Worm (Caenorhabditis elegans) whole organism, L1 larva: ENCODE measurements around the gene T24C12.3.

Experiments used
- C16A3.4 ChIP-seq: fragments of 150-350 bp; optimal IDR thresholded peaks from 2 replicates; lab custom pipeline; 2014; ENCODE audit warnings: missing biosample characterization, missing genetic modification characterization
- Y116A8C.19 ChIP-seq: sonication (generic microtip); optimal IDR thresholded peaks from 2 replicates; lab custom pipeline; 2016; ENCODE audit warnings: missing compliant biosample characterization, missing genetic modification characterization, borderline replicate concordance
- blmp-1 ChIP-seq: fragments of 150-350 bp; optimal IDR thresholded peaks from 2 replicates; lab custom pipeline; 2014; ENCODE audit warnings: missing biosample characterization, missing genetic modification characterization
- ces-1 ChIP-seq: fragments of 150-350 bp; optimal IDR thresholded peaks from 2 replicates; lab custom pipeline; 2014; ENCODE audit warnings: missing biosample characterization, missing genetic modification reagents, missing genetic modification characterization
- efl-1 ChIP-seq, 4 experiments: fragments of 150-350 bp; optimal IDR thresholded peaks in 3 of 4; peaks in 1 of 4; 1 replicate in 1 of 4; 2 replicates in 3 of 4; lab custom pipeline; 2014; ENCODE audit warnings: missing biosample characterization in 2 of 4, missing genetic modification characterization in 2 of 4, missing genetic modification reagents in 2 of 4
- egl-13 ChIP-seq: sonication (generic microtip); optimal IDR thresholded peaks from 2 replicates; lab custom pipeline; 2016; ENCODE audit warnings: missing genotype, missing genetic modification reagents, missing genetic modification characterization, missing compliant biosample characterization
- egl-27 ChIP-seq, 2 experiments: fragments of 150-350 bp in 1 of 2; sonication (generic microtip); optimal IDR thresholded peaks; 3 replicates each; lab custom pipeline; 2017 to 2018; ENCODE audit warnings: missing biosample characterization in 2 of 2, missing genetic modification characterization in 2 of 2, missing genetic modification reagents in 2 of 2
- elt-2 ChIP-seq: sonication (generic microtip); optimal IDR thresholded peaks from 2 replicates; lab custom pipeline; 2016; ENCODE audit warnings: missing genetic modification characterization, mild to moderate bottlenecking, inconsistent platforms, missing compliant biosample characterization, missing genetic modification reagents
- elt-3 ChIP-seq, 6 experiments: fragments of 150-350 bp in 1 of 6; sonication (generic microtip); optimal IDR thresholded peaks; 2 replicates each; lab custom pipeline; 2017 to 2018; ENCODE audit warnings: missing biosample characterization in 6 of 6, missing genetic modification characterization in 6 of 6, inconsistent platforms in 1 of 6
- fkh-4 ChIP-seq: sonication (generic microtip); optimal IDR thresholded peaks from 2 replicates; lab custom pipeline; 2016; ENCODE audit warnings: missing compliant biosample characterization, missing genetic modification characterization, borderline replicate concordance
- irx-1 ChIP-seq: sonication (generic microtip); optimal IDR thresholded peaks from 2 replicates; lab custom pipeline; 2016; ENCODE audit warnings: missing genetic modification characterization, missing compliant biosample characterization
- nhr-11 ChIP-seq: fragments of 150-350 bp; optimal IDR thresholded peaks from 2 replicates; lab custom pipeline; 2014; ENCODE audit warnings: missing biosample characterization, missing genetic modification characterization
- nhr-19 ChIP-seq: fragments of 200-800 bp; sonication (Bioruptor generic); conservative IDR thresholded peaks from 2 replicates; pipeline ENCODE4 v1.3.6; 2022; ENCODE audit warnings: missing genetic modification characterization, missing compliant biosample characterization
- nhr-20 ChIP-seq: sonication (generic microtip); optimal IDR thresholded peaks from 2 replicates; lab custom pipeline; 2016; ENCODE audit warnings: mild to moderate bottlenecking, missing genetic modification characterization, missing compliant biosample characterization
- nhr-71 ChIP-seq: sonication (generic microtip); optimal IDR thresholded peaks from 2 replicates; lab custom pipeline; 2016; ENCODE audit warnings: mild to moderate bottlenecking, missing genetic modification characterization, moderate library complexity, missing compliant biosample characterization
- nhr-76 ChIP-seq: sonication (generic microtip); optimal IDR thresholded peaks from 2 replicates; lab custom pipeline; 2017; ENCODE audit warnings: missing biosample characterization, missing genetic modification characterization
- nhr-77 ChIP-seq: fragments of 150-350 bp; optimal IDR thresholded peaks from 2 replicates; lab custom pipeline; 2014; ENCODE audit warnings: missing biosample characterization, missing genetic modification characterization
- nhr-85 ChIP-seq: sonication (generic microtip); peaks from one replicate; lab custom pipeline; 2016; ENCODE audit warnings: missing genetic modification characterization, inconsistent platforms, missing compliant biosample characterization
- pag-3 ChIP-seq: sonication (generic microtip); optimal IDR thresholded peaks from 2 replicates; lab custom pipeline; 2017; ENCODE audit warnings: missing genetic modification characterization, mild to moderate bottlenecking, missing compliant biosample characterization, antibody characterized with exemption, borderline replicate concordance; ENCODE audit not compliant: insufficient read depth
- pax-3 ChIP-seq: fragments of 200-800 bp; sonication (Bioruptor generic); optimal IDR thresholded peaks from 2 replicates; lab custom pipeline; 2018; ENCODE audit warnings: mild to moderate bottlenecking, missing genetic modification characterization, moderate library complexity, missing compliant biosample characterization
- snpc-4 ChIP-seq: fragments of 150-350 bp; optimal IDR thresholded peaks from 2 replicates; lab custom pipeline; 2014; ENCODE audit warnings: missing biosample characterization, missing genetic modification characterization
- sup-37 ChIP-seq: fragments of 200-800 bp; sonication (Bioruptor generic); optimal IDR thresholded peaks from 2 replicates; lab custom pipeline; 2018; ENCODE audit warnings: mild to moderate bottlenecking, missing genetic modification characterization, missing compliant biosample characterization
- tlp-1 ChIP-seq: fragments of 150-350 bp; optimal IDR thresholded peaks from 2 replicates; lab custom pipeline; 2014; ENCODE audit warnings: missing biosample characterization, missing genetic modification characterization
- unc-30 ChIP-seq: sonication (generic microtip); optimal IDR thresholded peaks from 2 replicates; lab custom pipeline; 2017; ENCODE audit warnings: missing biosample characterization, missing genetic modification characterization
- unc-62 ChIP-seq: fragments of 150-350 bp; optimal IDR thresholded peaks from 2 replicates; lab custom pipeline; 2014; ENCODE audit warnings: missing biosample characterization, missing genetic modification reagents, missing genetic modification characterization
- unc-86 ChIP-seq: sonication (generic microtip); optimal IDR thresholded peaks from 2 replicates; lab custom pipeline; 2016; ENCODE audit warnings: missing genetic modification characterization, missing compliant biosample characterization
- unc-98 ChIP-seq: fragments of 200-800 bp; sonication (Bioruptor generic); IDR thresholded peaks from 2 replicates; pipeline ENCODE4 v1.3.6; 2022; ENCODE audit warnings: missing genetic modification characterization, missing compliant biosample characterization
- zag-1 ChIP-seq: fragments of 150-350 bp; optimal IDR thresholded peaks from 2 replicates; lab custom pipeline; 2014; ENCODE audit warnings: missing biosample characterization, missing genetic modification characterization
- ztf-11 ChIP-seq, 2 experiments: sonication (generic microtip); optimal IDR thresholded peaks; 2 replicates each; lab custom pipeline; 2016 to 2017; ENCODE audit warnings: missing genetic modification characterization in 2 of 2, missing biosample characterization in 1 of 2, missing compliant biosample characterization in 1 of 2

Gene T24C12.3

DNA sequence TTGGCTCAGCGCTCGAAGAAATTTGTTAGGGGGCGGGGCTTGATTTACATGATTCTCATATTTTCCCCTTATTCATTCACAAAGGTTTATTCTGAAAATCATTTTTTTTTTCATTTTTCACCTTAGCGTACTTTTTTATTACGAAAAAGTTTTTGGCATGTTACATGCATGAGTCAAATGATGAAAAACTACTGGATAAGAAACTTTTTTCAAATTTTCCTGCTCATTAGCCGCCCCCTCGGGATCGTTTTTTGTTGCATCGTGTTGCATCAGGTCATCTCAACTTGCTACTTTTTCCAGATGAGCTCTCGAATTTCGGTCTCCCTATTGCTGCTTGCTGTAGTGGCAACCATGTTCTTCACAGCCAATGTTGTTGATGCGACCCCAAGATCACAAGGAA is 40.6 kb downstream of the T24C12.3 start, which contains the start of gene pdf-2:
Gene pdf-2 (plus strand): TSS at position 301 of the 400 bp plus-strand sequence.
- TF ChIP-seq pax-3 (tag; lab: Kevin White, UChicago) (no peak), unc-98 (GFP tag; lab: Robert Waterston, UW) (no peak), nhr-76 (tag; lab: Kevin White, UChicago) (no peak), blmp-1 (no peak), tlp-1 (tag; lab: Kevin White, UChicago) (no peak), fkh-4 (tag; lab: Kevin White, UChicago) (no peak), Y116A8C.19 (tag; lab: Kevin White, UChicago) (no peak), egl-27 (tag; optimal IDR thresholded peaks at IDR 0.05; lab: Kevin White, UChicago) (no peak), nhr-71 (tag; lab: Kevin White, UChicago) (no peak), unc-86 (no peak)

DNA sequence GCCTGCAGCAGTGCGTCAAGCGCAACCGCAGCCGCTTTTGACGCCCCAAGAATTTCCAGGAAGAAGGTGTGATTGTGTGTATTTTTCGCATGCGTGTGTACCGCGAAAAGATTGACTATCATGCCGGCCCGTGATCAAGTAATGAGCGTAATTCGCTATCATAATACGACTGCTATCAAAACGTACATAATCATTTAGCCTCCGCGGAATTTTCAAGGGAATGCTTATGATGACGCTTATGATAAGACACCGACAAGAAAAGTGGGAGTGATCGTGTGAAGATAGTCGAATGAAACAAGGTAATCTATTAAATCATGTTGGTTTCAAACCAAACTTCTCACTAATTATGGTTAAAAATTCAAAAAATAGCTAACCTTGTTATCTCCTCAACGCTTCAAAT is 45.8 kb downstream of the T24C12.3 start:
- no peak for TF ChIP-seq snpc-4 (tag; lab: Kevin White, UChicago)
- TF ChIP-seq nhr-19 (GFP tag; lab: Robert Waterston, UW), result no peak
- TF ChIP-seq nhr-85 (tag; lab: Kevin White, UChicago), result peak; percentile 36
- TF ChIP-seq elt-3 (tag; optimal IDR thresholded peaks at IDR 0.05; lab: Kevin White, UChicago), result peak in 1 of 6 experiments; percentile 50
- peak; percentile 78 for TF ChIP-seq elt-2 (tag; lab: Kevin White, UChicago)
- TF ChIP-seq nhr-77 (tag; lab: Kevin White, UChicago), result no peak
- TF ChIP-seq ztf-11 (tag; optimal IDR thresholded peaks at IDR 0.05; lab: Kevin White, UChicago), result no peak

DNA sequence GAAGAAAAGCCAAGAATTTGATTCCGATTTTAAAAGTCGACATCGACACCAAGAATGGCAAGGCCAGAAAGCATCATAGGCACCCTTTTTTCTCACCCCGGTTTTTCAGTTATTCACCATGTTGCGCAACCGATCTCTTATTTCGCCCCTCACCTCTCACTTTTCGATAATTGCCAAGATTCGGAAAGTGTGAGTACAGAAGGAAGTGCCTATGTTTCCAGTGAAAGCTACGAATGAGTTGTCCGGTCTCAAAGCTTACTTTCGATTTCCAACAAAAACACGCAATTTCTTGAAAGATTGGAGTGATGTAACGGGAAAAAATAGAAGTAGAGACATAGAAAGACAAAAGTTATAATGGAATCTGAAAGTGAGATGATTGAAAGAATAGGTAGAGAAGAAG is 49.9 kb downstream of the T24C12.3 start:
- TF ChIP-seq sup-37, result no peak
- TF ChIP-seq C16A3.4 (tag; lab: Kevin White, UChicago), result no peak
- peak; percentile 70 for TF ChIP-seq blmp-1

DNA sequence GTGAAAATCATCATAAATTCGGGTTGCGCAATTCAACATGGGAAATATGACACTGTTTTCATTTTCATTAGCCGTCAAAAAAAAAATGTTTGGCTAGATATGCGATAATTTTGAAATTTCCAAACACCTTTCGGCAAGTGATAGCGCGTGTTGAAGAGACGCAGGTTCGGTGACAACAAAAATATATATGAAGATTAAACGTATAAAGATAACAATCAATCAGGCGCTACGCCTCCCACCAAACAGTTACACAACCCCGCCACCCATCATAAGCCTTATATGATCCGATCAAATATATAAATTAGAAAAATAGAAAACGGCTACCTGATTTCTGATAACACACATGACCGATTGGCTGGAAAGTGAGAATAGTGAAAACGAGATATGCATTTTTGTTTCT is 51.6 kb downstream of the T24C12.3 start:
- TF ChIP-seq nhr-85 (tag; lab: Kevin White, UChicago) (peak; percentile 71), elt-3 (tag; optimal IDR thresholded peaks at IDR 0.05; lab: Kevin White, UChicago) (peak in 1 of 6 experiments; percentile 32), blmp-1 (peak; percentile 87), zag-1 (no peak)

DNA sequence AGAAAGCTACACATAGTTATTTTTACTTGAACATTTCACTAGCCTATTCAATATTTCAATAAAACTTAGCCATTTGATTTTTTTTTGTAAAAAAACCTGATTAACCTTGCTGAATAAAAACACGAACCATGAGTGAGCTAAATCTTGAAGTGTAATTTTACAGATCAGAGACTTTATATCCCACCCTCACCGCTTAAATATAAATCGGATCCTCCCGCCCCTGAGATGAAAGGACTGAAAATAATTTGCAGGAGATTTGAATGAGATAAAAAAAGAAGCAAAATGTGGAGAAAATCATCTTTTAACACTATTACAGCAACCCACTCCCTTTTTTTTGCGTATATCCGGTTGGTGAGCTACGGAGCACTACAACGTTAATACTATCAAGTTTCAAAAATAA is 53.7 kb downstream of the T24C12.3 start, which contains the start of gene npax-2:
Gene npax-2 (minus strand): TSS at position 101 of the 400 bp plus-strand sequence.
- TF ChIP-seq efl-1 (optimal IDR thresholded peaks at IDR 0.05; lab: Kevin White, UChicago), result no peak
- TF ChIP-seq efl-1 (GFP tag; optimal IDR thresholded peaks at IDR 0.05 in 1 of 2; lab: Kevin White, UChicago), result no peak
- no peak for TF ChIP-seq unc-86
- no peak for TF ChIP-seq irx-1 (tag; lab: Kevin White, UChicago)
- no peak for TF ChIP-seq nhr-11 (tag; lab: Kevin White, UChicago)
- TF ChIP-seq pag-3, result no peak
- no peak for TF ChIP-seq unc-62 (GFP tag; lab: Kevin White, UChicago)
- no peak for TF ChIP-seq nhr-20 (tag; lab: Kevin White, UChicago)
- TF ChIP-seq ces-1, result no peak
- TF ChIP-seq egl-13, result no peak
- TF ChIP-seq unc-30 (tag; lab: Kevin White, UChicago), result no peak
